Fruit fly (Drosophila melanogaster): Measurements from ENCODE around the gene CG43218.
A peak's percentile ranks its signal among the peaks of the same experiment; 100 is the strongest.

The CG43218 gene

DNA sequence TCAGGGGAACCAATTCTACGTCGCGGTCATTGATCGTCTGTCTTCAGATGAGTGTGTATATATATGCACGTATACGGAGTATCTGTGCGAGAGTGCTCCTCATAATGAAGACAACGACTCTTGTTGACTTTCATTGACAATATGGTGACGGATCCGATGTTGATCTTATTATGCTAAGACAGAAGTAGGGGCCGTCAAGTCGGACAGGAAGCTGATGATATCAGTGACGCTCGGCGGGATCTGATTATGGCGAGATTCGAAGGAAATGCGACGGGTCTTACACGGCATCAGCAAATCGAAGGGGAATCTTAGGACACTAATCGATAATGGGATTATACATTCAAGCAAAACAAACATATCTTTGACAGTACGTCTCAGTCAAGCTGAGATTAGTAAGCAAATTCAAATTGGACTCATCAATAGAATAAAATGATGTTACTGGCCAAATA lies 3.3 kb upstream of the CG43218 start:
- TF ChIP-seq CG1620 (GFP tag; optimal IDR thresholded peaks at IDR 0.05), result no peak
- TF ChIP-seq CG7101 (tag; optimal IDR thresholded peaks at IDR 0.05), result no peak
- TF ChIP-seq CG12768 (GFP tag; optimal IDR thresholded peaks at IDR 0.05), result no peak
- TF ChIP-seq toe (GFP tag; optimal IDR thresholded peaks at IDR 0.05), result no peak
- no peak for TF ChIP-seq ovo (GFP tag; optimal IDR thresholded peaks at IDR 0.05)
- TF ChIP-seq CG5204 (GFP tag; optimal IDR thresholded peaks at IDR 0.05), result no peak
- no peak for TF ChIP-seq cnc (optimal IDR thresholded peaks at IDR 0.05)
- TF ChIP-seq kay (GFP tag; ENCODE audit: borderline replicate concordance), result no peak
- no peak for TF ChIP-seq CG14711 (tag; optimal IDR thresholded peaks at IDR 0.05)
- TF ChIP-seq Hr96 (GFP tag; optimal IDR thresholded peaks at IDR 0.05), result no peak
- no peak for TF ChIP-seq Crg-1 (GFP tag; optimal IDR thresholded peaks at IDR 0.05)
- no peak for TF ChIP-seq pad (GFP tag; optimal IDR thresholded peaks at IDR 0.05)
- TF ChIP-seq CG33017 (tag; optimal IDR thresholded peaks at IDR 0.05), result no peak
- no peak for TF ChIP-seq CG11617 (GFP tag; optimal IDR thresholded peaks at IDR 0.05)
- TF ChIP-seq Mnt (GFP tag; optimal IDR thresholded peaks at IDR 0.05), result no peak
- TF ChIP-seq CG7045 (GFP tag; optimal IDR thresholded peaks at IDR 0.05), result no peak
- TF ChIP-seq cic (GFP tag; optimal IDR thresholded peaks at IDR 0.05), result no peak
- no peak for TF ChIP-seq tj (GFP tag; optimal IDR thresholded peaks at IDR 0.05)

dm6 chr3L:21256062-21257023 lies 1.5 kb upstream of the CG43218 start:
- TF ChIP-seq tj (GFP tag; optimal IDR thresholded peaks at IDR 0.05), result no peak
- TF ChIP-seq cic (GFP tag; optimal IDR thresholded peaks at IDR 0.05), result no peak
- TF ChIP-seq CG5204 (GFP tag; optimal IDR thresholded peaks at IDR 0.05), result no peak
- TF ChIP-seq Hr96 (GFP tag; optimal IDR thresholded peaks at IDR 0.05), result no peak
- TF ChIP-seq CG33017 (tag; optimal IDR thresholded peaks at IDR 0.05), result no peak
- TF ChIP-seq bab1 (GFP tag; optimal IDR thresholded peaks at IDR 0.05), result no peak
- no peak for TF ChIP-seq Mnt (GFP tag; optimal IDR thresholded peaks at IDR 0.05)
- TF ChIP-seq pad (GFP tag; optimal IDR thresholded peaks at IDR 0.05), result no peak
- no peak for TF ChIP-seq CG7045 (GFP tag; optimal IDR thresholded peaks at IDR 0.05)
- no peak for TF ChIP-seq CG11617 (GFP tag; optimal IDR thresholded peaks at IDR 0.05)
- no peak for TF ChIP-seq Clk (GFP tag; optimal IDR thresholded peaks at IDR 0.05)

DNA sequence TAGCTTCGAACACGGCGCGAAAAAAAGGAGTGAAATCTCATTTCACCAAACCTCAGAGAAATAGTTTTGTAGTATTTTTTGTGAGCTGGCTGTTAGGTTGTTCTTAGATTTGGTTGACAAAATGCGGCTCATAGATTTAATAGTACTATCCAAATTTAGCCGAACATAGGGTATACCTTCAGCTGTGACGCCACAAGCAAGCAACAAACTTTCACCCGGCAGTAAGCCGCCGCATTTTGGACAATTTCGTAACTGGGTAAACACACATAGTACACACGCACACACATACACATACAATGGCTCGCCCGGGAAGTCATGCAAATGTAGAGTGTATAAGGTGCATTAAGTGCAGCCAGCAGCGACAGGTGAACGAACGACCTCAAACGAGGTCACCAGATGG lies 1.4 kb downstream of the CG43218 start:
- TF ChIP-seq CG5204 (GFP tag; optimal IDR thresholded peaks at IDR 0.05) (no peak), tj (GFP tag; optimal IDR thresholded peaks at IDR 0.05) (no peak), kay (GFP tag; ENCODE audit: borderline replicate concordance) (no peak)

DNA sequence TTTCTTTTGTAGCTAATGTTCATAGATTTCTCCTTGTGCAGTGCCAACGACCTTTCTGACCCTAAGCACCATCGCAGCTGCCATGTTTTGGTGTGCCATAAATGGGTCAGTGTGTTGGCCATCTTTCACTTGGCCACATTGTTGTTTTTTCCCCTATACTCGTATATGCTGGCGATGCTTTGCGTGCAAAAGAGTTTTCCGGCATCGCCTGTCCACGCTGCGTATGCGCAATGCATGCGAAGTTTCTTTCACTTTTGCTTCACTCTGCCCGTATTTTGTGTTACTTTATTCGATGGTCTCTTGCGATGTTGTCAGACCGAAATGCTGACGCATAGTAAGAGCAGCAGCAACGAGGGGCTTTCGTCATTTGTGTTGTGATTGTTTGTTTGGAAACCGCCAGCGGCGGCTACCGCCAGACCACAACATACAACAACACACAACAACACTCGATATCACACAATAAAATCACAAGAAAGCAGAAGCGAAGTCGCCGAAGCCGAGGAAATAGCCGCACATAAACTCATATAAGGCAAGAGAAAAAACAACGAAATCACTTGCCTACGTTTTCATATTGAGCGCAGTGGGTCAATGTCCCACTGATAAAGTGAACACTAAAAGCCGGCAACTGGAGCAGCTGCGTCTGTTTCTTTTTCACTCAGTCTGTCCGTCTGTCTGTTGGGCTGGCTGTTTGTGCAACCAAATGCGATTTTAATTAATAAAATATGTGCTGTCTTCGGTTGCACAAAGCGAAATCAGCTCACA lies 3.8 kb downstream of the CG43218 start:
- no peak for TF ChIP-seq cnc (optimal IDR thresholded peaks at IDR 0.05)
- no peak for TF ChIP-seq CG7101 (tag; optimal IDR thresholded peaks at IDR 0.05)
- peak; percentile 17 for TF ChIP-seq tj (GFP tag; optimal IDR thresholded peaks at IDR 0.05)

DNA sequence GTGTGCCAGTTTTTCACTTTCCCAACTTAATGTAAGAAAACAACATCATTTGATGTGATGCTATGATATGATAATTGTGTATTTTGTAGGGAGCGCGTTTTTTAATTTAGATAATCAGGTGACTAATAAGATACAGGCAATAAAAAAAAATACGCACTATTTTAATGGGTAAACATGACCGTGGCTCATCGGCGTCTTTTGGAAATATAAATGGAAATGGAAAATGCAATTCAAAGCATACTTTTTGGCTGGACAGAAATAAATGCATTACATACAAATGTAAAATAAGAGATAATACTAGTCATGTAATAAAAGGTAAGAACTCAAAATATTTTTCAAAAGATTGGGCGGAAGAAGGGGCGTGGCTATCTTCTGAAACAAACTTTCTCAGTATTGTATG lies 4.6 kb downstream of the CG43218 start:
- TF ChIP-seq Crg-1 (GFP tag; optimal IDR thresholded peaks at IDR 0.05) (no peak), CG12768 (GFP tag; optimal IDR thresholded peaks at IDR 0.05) (no peak), CG5204 (GFP tag; optimal IDR thresholded peaks at IDR 0.05) (no peak), kay (GFP tag; ENCODE audit: borderline replicate concordance) (no peak), tj (GFP tag; optimal IDR thresholded peaks at IDR 0.05) (no peak), pad (GFP tag; optimal IDR thresholded peaks at IDR 0.05) (no peak), ovo (GFP tag; optimal IDR thresholded peaks at IDR 0.05) (no peak), Clk (GFP tag; optimal IDR thresholded peaks at IDR 0.05) (no peak), toe (GFP tag; optimal IDR thresholded peaks at IDR 0.05) (no peak), CG7045 (GFP tag; optimal IDR thresholded peaks at IDR 0.05) (no peak), CG11617 (GFP tag; optimal IDR thresholded peaks at IDR 0.05) (no peak)

- TF ChIP-seq Hr96 (GFP tag; optimal IDR thresholded peaks at IDR 0.05) (no peak), CG33017 (tag; optimal IDR thresholded peaks at IDR 0.05) (peak; percentile 32), CG14711 (tag; optimal IDR thresholded peaks at IDR 0.05) (peak; percentile 8), CG12768 (GFP tag; optimal IDR thresholded peaks at IDR 0.05) (peak; percentile 41), cnc (optimal IDR thresholded peaks at IDR 0.05) (no peak), CG1620 (GFP tag; optimal IDR thresholded peaks at IDR 0.05) (no peak), cic (GFP tag; optimal IDR thresholded peaks at IDR 0.05) (peak; percentile 58), CG11617 (GFP tag; optimal IDR thresholded peaks at IDR 0.05) (peak; percentile 17), pad (GFP tag; optimal IDR thresholded peaks at IDR 0.05) (peak; percentile 9), Crg-1 (GFP tag; optimal IDR thresholded peaks at IDR 0.05) (no peak), Clk (GFP tag; optimal IDR thresholded peaks at IDR 0.05) (no peak), CG7101 (tag; optimal IDR thresholded peaks at IDR 0.05) (peak; percentile 2)
Observed at dm6 chr3L:21266101-21266656, 8.4 kb downstream of the CG43218 start.

Measured in whole organism, adult.